Fruit fly (Drosophila melanogaster): ENCODE data around the gene CG11409.

- no peak for TF ChIP-seq h (optimal IDR thresholded peaks at IDR 0.05)
- TF ChIP-seq psq (optimal IDR thresholded peaks at IDR 0.05), result no peak
Measured at dm6 chrX:1349255-1349654, 7.9 kb upstream of the CG11409 start, which contains the start of gene MTPAP.

All from Kc167 (cell line).